Fruit fly (Drosophila melanogaster): Measurements from ENCODE around the gene CG34112.

The CG34112 gene

DNA sequence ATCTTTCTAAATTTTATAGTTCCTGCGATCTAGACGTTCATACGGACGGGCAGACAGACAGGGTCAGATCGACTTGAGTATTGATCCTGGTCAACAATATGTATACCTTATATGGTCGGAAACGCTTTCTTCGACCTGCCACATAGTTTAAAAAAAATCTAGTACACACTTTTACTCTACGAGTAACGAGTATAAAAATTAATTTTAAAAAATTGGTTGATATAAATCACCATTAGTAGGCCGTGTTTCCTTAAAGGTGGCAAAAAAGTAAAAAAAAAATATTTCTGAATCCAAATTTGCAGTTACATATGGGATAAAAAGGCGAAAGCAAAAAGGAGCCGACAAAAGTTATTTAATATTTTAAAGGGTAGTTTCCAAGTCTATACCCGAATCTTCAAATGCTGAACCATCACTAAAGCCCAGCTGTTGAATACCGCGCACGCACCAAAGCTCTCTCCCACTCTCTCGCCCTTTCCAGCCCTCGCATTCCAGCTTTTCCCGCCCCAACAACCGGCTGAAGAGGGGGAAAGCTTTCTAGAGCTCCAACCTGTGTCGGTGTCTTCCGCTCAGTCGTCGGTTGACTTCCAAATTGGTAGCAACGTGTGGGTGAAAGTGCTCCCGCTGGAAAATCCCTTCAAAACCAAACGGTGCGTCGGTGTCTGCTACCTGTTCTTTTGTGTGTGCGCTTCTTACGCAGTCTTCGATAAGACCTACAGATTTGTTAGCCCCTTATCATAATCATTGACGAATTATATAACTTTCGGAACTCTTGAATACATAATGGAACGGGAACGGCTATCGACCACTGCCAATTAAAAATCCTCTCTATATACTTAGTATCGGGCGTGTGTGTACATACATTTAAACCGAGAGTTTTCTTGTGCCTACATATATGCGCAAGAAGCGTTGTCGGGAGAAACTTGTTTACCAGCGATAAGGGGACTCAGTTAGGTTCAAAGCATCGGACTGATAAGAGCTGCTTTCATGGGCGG is 15.4 kb downstream of the CG34112 start, which contains the start of gene Sfxn1-3 (continued):
- TF ChIP-seq Mad (GFP tag; optimal IDR thresholded peaks at IDR 0.05) (peak; percentile 13), CG3726 (GFP tag; IDR thresholded peaks at IDR 0.05) (no peak), CG13775 (GFP tag; optimal IDR thresholded peaks at IDR 0.05) (no peak), HLH54F (GFP tag; optimal IDR thresholded peaks at IDR 0.05) (peak; percentile 7), CG5245 (GFP tag; optimal IDR thresholded peaks at IDR 0.05) (peak; percentile 1), lab (GFP tag; optimal IDR thresholded peaks at IDR 0.05) (peak; percentile 88), CG9437 (GFP tag; optimal IDR thresholded peaks at IDR 0.05) (no peak), CG4282 (GFP tag; optimal IDR thresholded peaks at IDR 0.05) (peak; percentile 38), gt (GFP tag; IDR thresholded peaks at IDR 0.05) (no peak), chif (GFP tag; optimal IDR thresholded peaks at IDR 0.05) (no peak), zen (tag; optimal IDR thresholded peaks at IDR 0.05) (no peak), Max (GFP tag; optimal IDR thresholded peaks at IDR 0.05) (no peak), Antp (GFP tag; optimal IDR thresholded peaks at IDR 0.05) (peak; percentile 30), CG11560 (tag; IDR thresholded peaks at IDR 0.05) (no peak), CTCF (GFP tag; optimal IDR thresholded peaks at IDR 0.05) (peak; percentile 44), CG2712 (tag; optimal IDR thresholded peaks at IDR 0.05) (peak; percentile 21), croc (GFP tag; conservative IDR thresholded peaks at IDR 0.05) (no peak), ato (GFP tag; IDR thresholded peaks at IDR 0.05; ENCODE audit: partially characterized antibody) (peak; percentile 34; the same call in 1 of the 2 replicates), kay (GFP tag; optimal IDR thresholded peaks at IDR 0.05) (peak; percentile 16), twi (tag; optimal IDR thresholded peaks at IDR 0.05) (no peak), CG10431 (GFP tag; optimal IDR thresholded peaks at IDR 0.05) (no peak), HmgD (GFP tag; optimal IDR thresholded peaks at IDR 0.05) (peak; percentile 43), CG13624 (GFP tag; optimal IDR thresholded peaks at IDR 0.05) (peak; percentile 46), wor (GFP tag; IDR thresholded peaks at IDR 0.05) (no peak), mam (GFP tag; optimal IDR thresholded peaks at IDR 0.05) (peak; percentile 30), CG30403 (GFP tag; optimal IDR thresholded peaks at IDR 0.05) (peak; percentile 34), CG33213 (GFP tag; optimal IDR thresholded peaks at IDR 0.05) (no peak), CG34224 (GFP tag; IDR thresholded peaks at IDR 0.05; ENCODE audit: partially characterized antibody) (peak; percentile 56; the same call in 2 of the 3 replicates), ATbp (GFP tag; optimal IDR thresholded peaks at IDR 0.05) (no peak), dmrt99B (tag; optimal IDR thresholded peaks at IDR 0.05) (no peak), CG11696 (GFP tag; IDR thresholded peaks at IDR 0.05) (no peak), run (tag; optimal IDR thresholded peaks at IDR 0.05) (peak; percentile 16), CG9797 (GFP tag; optimal IDR thresholded peaks at IDR 0.05) (no peak), Fer2 (tag; optimal IDR thresholded peaks at IDR 0.05) (no peak), CG10565 (GFP tag; optimal IDR thresholded peaks at IDR 0.05) (no peak), CG1024 (GFP tag; IDR thresholded peaks at IDR 0.05) (peak; percentile 14; the same call in 1 of the 2 replicates), CG14014 (GFP tag; IDR thresholded peaks at IDR 0.05) (peak; percentile 56; the same call in 1 of the 2 replicates), CG12659 (GFP tag; optimal IDR thresholded peaks at IDR 0.05) (peak; percentile 67), psq (GFP tag; optimal IDR thresholded peaks at IDR 0.05) (no peak), bcd (GFP tag; optimal IDR thresholded peaks at IDR 0.05) (peak; percentile 33), Hr51 (GFP tag; optimal IDR thresholded peaks at IDR 0.05) (peak; percentile 1 to 32), ap (GFP tag; IDR thresholded peaks at IDR 0.05) (peak; percentile 54; the same call in 1 of the 2 replicates), CG14710 (tag; optimal IDR thresholded peaks at IDR 0.05) (peak; percentile 2), tap (tag; optimal IDR thresholded peaks at IDR 0.05) (peak; percentile 0), dati (GFP tag; IDR thresholded peaks at IDR 0.05) (no peak), CG13296 (GFP tag; optimal IDR thresholded peaks at IDR 0.05) (peak; percentile 60), MBD-R2 (GFP tag; IDR thresholded peaks at IDR 0.05) (peak; percentile 27; the same call in 1 of the 2 replicates), zf30C (GFP tag; optimal IDR thresholded peaks at IDR 0.05) (no peak), HLHmδ (GFP tag; optimal IDR thresholded peaks at IDR 0.05) (peak; percentile 84)
